Worm (Caenorhabditis elegans) whole organism, L2 larva: ENCODE data around the gene ldp-1.

Experiments used
- R02D3.7 ChIP-seq: fragments of 150-350 bp; optimal IDR thresholded peaks from 2 replicates; lab custom pipeline; 2014; ENCODE audit warnings: missing biosample characterization, missing genetic modification characterization
- Y55F3AM.14 ChIP-seq: fragments of 200-800 bp; sonication (Bioruptor generic); optimal IDR thresholded peaks from 2 replicates; lab custom pipeline; 2018; ENCODE audit warnings: mild to moderate bottlenecking, missing genetic modification characterization, missing compliant biosample characterization
- ZK546.5 ChIP-seq: sonication (generic microtip); optimal IDR thresholded peaks from 2 replicates; lab custom pipeline; 2017; ENCODE audit warnings: missing biosample characterization, missing genetic modification characterization
- alr-1 ChIP-seq: fragments of 150-350 bp; optimal IDR thresholded peaks from 2 replicates; lab custom pipeline; 2014; ENCODE audit warnings: missing biosample characterization, missing genetic modification characterization
- aly-2 ChIP-seq: fragments of 150-350 bp; optimal IDR thresholded peaks from 2 replicates; lab custom pipeline; 2014; ENCODE audit warnings: missing biosample characterization, missing genetic modification characterization
- ama-1 ChIP-seq: fragments of 150-350 bp; optimal IDR thresholded peaks from 2 replicates; lab custom pipeline; 2018; ENCODE audit warnings: inconsistent platforms
- blmp-1 ChIP-seq: sonication (generic microtip); optimal IDR thresholded peaks from 2 replicates; lab custom pipeline; 2017; ENCODE audit warnings: missing genetic modification characterization, mild to moderate bottlenecking, missing compliant biosample characterization, antibody characterized with exemption, moderate library complexity; ENCODE audit not compliant: insufficient read depth
- crh-2 ChIP-seq: sonication (generic microtip); optimal IDR thresholded peaks from 2 replicates; lab custom pipeline; 2017; ENCODE audit warnings: missing biosample characterization, missing genetic modification characterization
- dmd-4 ChIP-seq: sonication (generic microtip); optimal IDR thresholded peaks from 2 replicates; lab custom pipeline; 2017; ENCODE audit warnings: missing biosample characterization, missing genetic modification characterization
- egl-27 ChIP-seq: sonication (generic microtip); optimal IDR thresholded peaks from 3 replicates; lab custom pipeline; 2017; ENCODE audit warnings: missing biosample characterization, missing genetic modification reagents, missing genetic modification characterization
- elt-1 ChIP-seq: fragments of 150-350 bp; optimal IDR thresholded peaks from 2 replicates; lab custom pipeline; 2014; ENCODE audit warnings: missing biosample characterization, missing genetic modification characterization
- elt-3 ChIP-seq: sonication (generic microtip); optimal IDR thresholded peaks from 2 replicates; lab custom pipeline; 2017; ENCODE audit warnings: missing biosample characterization, missing genetic modification characterization
- fos-1 ChIP-seq: fragments of 150-350 bp; optimal IDR thresholded peaks from 2 replicates; lab custom pipeline; 2014; ENCODE audit warnings: missing biosample characterization, missing genetic modification characterization
- gmeb-1 ChIP-seq: fragments of 150-350 bp; optimal IDR thresholded peaks from 2 replicates; lab custom pipeline; 2014; ENCODE audit warnings: missing biosample characterization, missing genetic modification characterization
- lin-11 ChIP-seq: fragments of 150-350 bp; sonication (generic microtip); optimal IDR thresholded peaks from 2 replicates; lab custom pipeline; 2014; ENCODE audit warnings: missing biosample characterization, missing genetic modification characterization, inconsistent platforms, mixed read lengths
- lin-13 ChIP-seq: fragments of 150-350 bp; optimal IDR thresholded peaks from 2 replicates; lab custom pipeline; 2014; ENCODE audit warnings: missing biosample characterization, missing genetic modification reagents, missing genetic modification characterization
- lin-39 ChIP-seq: fragments of 150-350 bp; optimal IDR thresholded peaks from 2 replicates; lab custom pipeline; 2014; ENCODE audit warnings: missing biosample characterization, missing genetic modification reagents, missing genetic modification characterization
- mab-5 ChIP-seq: fragments of 150-350 bp; optimal IDR thresholded peaks from 2 replicates; lab custom pipeline; 2014; ENCODE audit warnings: missing biosample characterization, missing genetic modification characterization
- mbf-1 ChIP-seq: sonication (generic microtip); optimal IDR thresholded peaks from 2 replicates; lab custom pipeline; 2017; ENCODE audit warnings: missing biosample characterization, missing genetic modification characterization
- mdl-1 ChIP-seq, 2 experiments: fragments of 150-350 bp in 1 of 2; sonication (generic microtip) in 1 of 2; optimal IDR thresholded peaks; 2 replicates each; lab custom pipeline; 2017; ENCODE audit warnings: missing biosample characterization in 2 of 2, missing genetic modification characterization in 2 of 2
- nhr-10 ChIP-seq: sonication (generic microtip); optimal IDR thresholded peaks from 2 replicates; lab custom pipeline; 2017; ENCODE audit warnings: missing biosample characterization, missing genetic modification characterization
- nhr-11 ChIP-seq: fragments of 150-350 bp; optimal IDR thresholded peaks from 2 replicates; lab custom pipeline; 2014; ENCODE audit warnings: missing biosample characterization, missing genetic modification characterization
- nhr-12 ChIP-seq: fragments of 150-350 bp; optimal IDR thresholded peaks from 2 replicates; lab custom pipeline; 2014; ENCODE audit warnings: missing biosample characterization, missing genetic modification characterization
- nhr-129 ChIP-seq: fragments of 150-350 bp; optimal IDR thresholded peaks from 2 replicates; lab custom pipeline; 2014; ENCODE audit warnings: missing biosample characterization, missing genetic modification characterization
- nhr-21 ChIP-seq: fragments of 150-350 bp; optimal IDR thresholded peaks from 2 replicates; lab custom pipeline; 2014; ENCODE audit warnings: missing biosample characterization, missing genetic modification characterization
- nhr-23 ChIP-seq: fragments of 150-350 bp; optimal IDR thresholded peaks from 2 replicates; lab custom pipeline; 2014; ENCODE audit warnings: missing biosample characterization, missing genetic modification reagents, missing genetic modification characterization
- nhr-237 ChIP-seq: fragments of 150-350 bp; optimal IDR thresholded peaks from 2 replicates; lab custom pipeline; 2014; ENCODE audit warnings: missing biosample characterization, missing genetic modification characterization
- nhr-6 ChIP-seq: fragments of 150-350 bp; optimal IDR thresholded peaks from 2 replicates; lab custom pipeline; 2014; ENCODE audit warnings: missing biosample characterization, missing genetic modification characterization
- nhr-77 ChIP-seq: fragments of 150-350 bp; optimal IDR thresholded peaks from 2 replicates; lab custom pipeline; 2014; ENCODE audit warnings: missing biosample characterization, missing genetic modification characterization
- peb-1 ChIP-seq: fragments of 150-350 bp; optimal IDR thresholded peaks from 2 replicates; lab custom pipeline; 2014; ENCODE audit warnings: missing biosample characterization, missing genetic modification characterization
- sem-4 ChIP-seq: fragments of 150-350 bp; optimal IDR thresholded peaks from 2 replicates; lab custom pipeline; 2014; ENCODE audit warnings: missing biosample characterization, missing genetic modification reagents, missing genetic modification characterization
- sma-9 ChIP-seq, 2 experiments: fragments of 150-350 bp in 1 of 2; sonication (generic microtip) in 1 of 2; optimal IDR thresholded peaks; 2 replicates each; lab custom pipeline; 2014 to 2016; ENCODE audit warnings: missing genetic modification characterization in 2 of 2, mild to moderate bottlenecking in 1 of 2, missing biosample characterization in 1 of 2, missing compliant biosample characterization in 1 of 2, missing genetic modification reagents in 1 of 2, moderate library complexity in 1 of 2
- snpc-4 ChIP-seq: fragments of 150-350 bp; optimal IDR thresholded peaks from 2 replicates; lab custom pipeline; 2014; ENCODE audit warnings: missing biosample characterization, missing genetic modification characterization
- unc-39 ChIP-seq: fragments of 150-350 bp; optimal IDR thresholded peaks from 2 replicates; lab custom pipeline; 2014; ENCODE audit warnings: missing biosample characterization, missing genetic modification characterization
- unc-62 ChIP-seq: fragments of 150-350 bp; optimal IDR thresholded peaks from 2 replicates; lab custom pipeline; 2014; ENCODE audit warnings: missing biosample characterization, missing genetic modification reagents, missing genetic modification characterization
- ztf-1 ChIP-seq: fragments of 200-800 bp; sonication (Bioruptor generic); conservative IDR thresholded peaks from 2 replicates; pipeline ENCODE4 v1.3.6; 2022; ENCODE audit warnings: missing genetic modification characterization, missing compliant biosample characterization
- ztf-4 ChIP-seq: fragments of 150-350 bp; optimal IDR thresholded peaks from 2 replicates; lab custom pipeline; 2014; ENCODE audit warnings: missing biosample characterization, missing genetic modification characterization

ldp-1 gene

ce11 chrV:2153274-2153673, 25.9 kb downstream of the ldp-1 start, which contains the start of gene srbc-23:
Gene srbc-23, plus strand, starts transcription at chrV:2153574.
- TF ChIP-seq nhr-129 (tag; lab: Kevin White, UChicago) (no peak), sem-4 (no peak), elt-3 (tag; lab: Kevin White, UChicago) (no peak), dmd-4 (tag; lab: Kevin White, UChicago) (no peak), nhr-10 (tag; lab: Kevin White, UChicago) (no peak), unc-39 (tag; lab: Kevin White, UChicago) (no peak), nhr-237 (no peak), lin-11 (tag; lab: Kevin White, UChicago) (no peak), snpc-4 (tag; lab: Kevin White, UChicago) (no peak), ZK546.5 (no peak), nhr-23 (tag; lab: Kevin White, UChicago) (no peak), nhr-12 (tag; lab: Kevin White, UChicago) (no peak), ztf-4 (tag; lab: Kevin White, UChicago) (no peak), egl-27 (tag; lab: Kevin White, UChicago) (no peak), aly-2 (tag; lab: Kevin White, UChicago) (no peak), gmeb-1 (tag; lab: Kevin White, UChicago) (no peak), unc-62 (no peak), blmp-1 (tag; lab: Kevin White, UChicago) (no peak), peb-1 (tag; lab: Kevin White, UChicago) (no peak)

ce11 chrV:2155232-2155631, 27.9 kb downstream of the ldp-1 start, which contains the start of gene srbc-21:
Gene srbc-21, plus strand, starts transcription at chrV:2155532.
- TF ChIP-seq R02D3.7 (no peak), nhr-23 (tag; lab: Kevin White, UChicago) (no peak), mdl-1 (tag; optimal IDR thresholded peaks at IDR 0.05; lab: Kevin White, UChicago) (no peak), peb-1 (tag; lab: Kevin White, UChicago) (no peak), mbf-1 (tag; lab: Kevin White, UChicago) (no peak), elt-1 (tag; lab: Kevin White, UChicago) (no peak), blmp-1 (tag; lab: Kevin White, UChicago) (no peak), nhr-77 (tag; lab: Kevin White, UChicago) (no peak), fos-1 (no peak), ama-1 (lab: Kevin White, UChicago) (no peak), nhr-21 (tag; lab: Kevin White, UChicago) (no peak), dmd-4 (tag; lab: Kevin White, UChicago) (no peak), unc-39 (tag; lab: Kevin White, UChicago) (no peak), ztf-4 (tag; lab: Kevin White, UChicago) (no peak), sma-9 (GFP tag; optimal IDR thresholded peaks at IDR 0.05; lab: Kevin White, UChicago) (no peak), sma-9 (tag; optimal IDR thresholded peaks at IDR 0.05; lab: Kevin White, UChicago) (no peak), snpc-4 (tag; lab: Kevin White, UChicago) (no peak), ztf-1 (GFP tag; lab: Robert Waterston, UW) (no peak), Y55F3AM.14 (GFP tag; lab: Kevin White, UChicago) (no peak), nhr-10 (tag; lab: Kevin White, UChicago) (no peak), nhr-11 (tag; lab: Kevin White, UChicago) (no peak)
- TF ChIP-seq, all 48 proteins: peak for 0

ce11 chrV:2156830-2157229, 29.5 kb downstream of the ldp-1 start, which contains the start of gene srbc-22:
Gene srbc-22, plus strand, starts transcription at chrV:2157130.
- TF ChIP-seq egl-27 (tag; lab: Kevin White, UChicago) = no peak
- no peak for TF ChIP-seq mab-5 (tag; lab: Kevin White, UChicago)
- no peak for TF ChIP-seq sma-9 (GFP tag; optimal IDR thresholded peaks at IDR 0.05; lab: Kevin White, UChicago)
- TF ChIP-seq sma-9 (tag; optimal IDR thresholded peaks at IDR 0.05; lab: Kevin White, UChicago) = no peak
- no peak for TF ChIP-seq nhr-237
- no peak for TF ChIP-seq crh-2 (tag; lab: Kevin White, UChicago)
- no peak for TF ChIP-seq aly-2 (tag; lab: Kevin White, UChicago)
- no peak for TF ChIP-seq lin-39
- no peak for TF ChIP-seq alr-1 (tag; lab: Kevin White, UChicago)
- no peak for TF ChIP-seq nhr-6 (tag; lab: Kevin White, UChicago)
- TF ChIP-seq peb-1 (tag; lab: Kevin White, UChicago) = no peak
- no peak for TF ChIP-seq nhr-11 (tag; lab: Kevin White, UChicago)
- TF ChIP-seq ZK546.5 = no peak
- no peak for TF ChIP-seq lin-13 (GFP tag; lab: Kevin White, UChicago)
- no peak for TF ChIP-seq ztf-4 (tag; lab: Kevin White, UChicago)
- no peak for TF ChIP-seq nhr-21 (tag; lab: Kevin White, UChicago)
